Worm (Caenorhabditis elegans) whole organism, young adult: ENCODE results near the gene com-1.

ENCODE experiments used
- F49E8.2 ChIP-seq: sonication (generic microtip); optimal IDR thresholded peaks from 3 replicates; lab custom pipeline; 2017; ENCODE audit warnings: missing genetic modification characterization, mild to moderate bottlenecking, missing compliant biosample characterization, antibody characterized with exemption, moderate library complexity; ENCODE audit not compliant: insufficient read depth
- F52B5.7 ChIP-seq: sonication (generic microtip); optimal IDR thresholded peaks from 2 replicates; lab custom pipeline; 2016; ENCODE audit warnings: mild to moderate bottlenecking, missing genetic modification characterization, missing compliant biosample characterization
- attf-3 ChIP-seq: fragments of 200-800 bp; sonication (Bioruptor generic); conservative IDR thresholded peaks from 2 replicates; pipeline ENCODE4 v1.3.6; 2022; ENCODE audit warnings: missing genetic modification reagents, missing genetic modification characterization, missing compliant biosample characterization
- ccch-3 ChIP-seq: fragments of 200-800 bp; sonication (Bioruptor generic); optimal IDR thresholded peaks from 2 replicates; lab custom pipeline; 2018; ENCODE audit warnings: mild to moderate bottlenecking, missing genetic modification characterization, missing compliant biosample characterization
- dox-1 ChIP-seq: fragments of 200-800 bp; sonication (Bioruptor generic); IDR thresholded peaks from 2 replicates; pipeline ENCODE4 v1.3.6; 2022; ENCODE audit warnings: missing genetic modification reagents, missing genetic modification characterization, missing compliant biosample characterization
- dpl-1 ChIP-seq: fragments of 150-350 bp; optimal IDR thresholded peaks from 2 replicates; lab custom pipeline; 2014; ENCODE audit warnings: missing biosample characterization, missing genetic modification reagents, missing genetic modification characterization
- efl-1 ChIP-seq: fragments of 150-350 bp; optimal IDR thresholded peaks from 2 replicates; lab custom pipeline; 2014; ENCODE audit warnings: missing biosample characterization, missing genetic modification reagents, missing genetic modification characterization
- ets-4 ChIP-seq: fragments of 200-800 bp; sonication (Bioruptor generic); optimal IDR thresholded peaks from 2 replicates; lab custom pipeline; 2018; ENCODE audit warnings: mild to moderate bottlenecking, missing genetic modification characterization, missing compliant biosample characterization
- hsf-1 ChIP-seq: fragments of 200-800 bp; sonication (Bioruptor generic); IDR thresholded peaks from 2 replicates; pipeline ENCODE4 v1.3.6; 2022; ENCODE audit warnings: missing genetic modification reagents, missing genetic modification characterization, missing compliant biosample characterization
- nhr-120 ChIP-seq: fragments of 200-800 bp; sonication (Bioruptor generic); IDR thresholded peaks from 2 replicates; pipeline ENCODE4 v1.3.6; 2022; ENCODE audit warnings: missing genetic modification characterization, missing compliant biosample characterization
- nhr-179 ChIP-seq: sonication (generic microtip); optimal IDR thresholded peaks from 2 replicates; lab custom pipeline; 2016; ENCODE audit warnings: mild to moderate bottlenecking, missing genetic modification characterization, missing compliant biosample characterization
- rec-8 ChIP-seq, 2 experiments: sonication (generic microtip); optimal IDR thresholded peaks; 2 replicates each; lab custom pipeline; 2016; ENCODE audit warnings: mild to moderate bottlenecking in 2 of 2, missing genetic modification characterization in 2 of 2, missing genetic modification reagents in 2 of 2, missing genotype in 2 of 2, missing biosample characterization in 1 of 2, missing compliant biosample characterization in 1 of 2, moderate library complexity in 1 of 2
- snpc-4 ChIP-seq, 5 experiments: fragments of 150-350 bp in 1 of 5; sonication (generic microtip) in 4 of 5; optimal IDR thresholded peaks; 2 replicates each; lab custom pipeline; 2014 to 2018; ENCODE audit warnings: missing genetic modification characterization in 5 of 5, missing biosample characterization in 3 of 5, antibody characterized with exemption in 2 of 5, mild to moderate bottlenecking in 2 of 5, missing compliant biosample characterization in 2 of 5, missing genotype in 2 of 5, moderate library complexity in 2 of 5, missing genetic modification reagents in 1 of 5

ce11 chrIII:10857984-10858383, 38.2 kb upstream of the com-1 start, which contains the start of gene oxi-1:
- TF ChIP-seq F49E8.2 (tag; lab: Kevin White, UChicago) (no peak), ccch-3 (no peak), dox-1 (no peak), nhr-179 (tag; lab: Kevin White, UChicago) (no peak), F52B5.7 (tag; lab: Kevin White, UChicago) (no peak), rec-8 (tag; optimal IDR thresholded peaks at IDR 0.05; lab: Kevin White, UChicago) (no peak), efl-1 (GFP tag; lab: Kevin White, UChicago) (no peak), hsf-1 (GFP tag; lab: Robert Waterston, UW) (no peak), nhr-120 (GFP tag; lab: Robert Waterston, UW) (no peak), snpc-4 (GFP tag; optimal IDR thresholded peaks at IDR 0.05; lab: Kevin White, UChicago) (no peak), snpc-4 (tag; optimal IDR thresholded peaks at IDR 0.05; lab: Kevin White, UChicago) (no peak), ets-4 (no peak), dpl-1 (no peak), attf-3 (GFP tag; lab: Robert Waterston, UW) (no peak)
